Fruit fly (Drosophila melanogaster) whole organism, embryonic: ENCODE data around the gene Pak.

Source experiments
- BtbVII ChIP-seq: fragments of 200-800 bp; sonication (Bioruptor generic); optimal IDR thresholded peaks from 3 replicates; lab custom pipeline; 2017; ENCODE audit warnings: missing biosample characterization, mild to moderate bottlenecking, missing genetic modification characterization
- CG10431 ChIP-seq: fragments of 200-800 bp; sonication (Bioruptor generic); optimal IDR thresholded peaks from 3 replicates; lab custom pipeline; 2018; ENCODE audit warnings: missing biosample characterization, mild to moderate bottlenecking, missing genetic modification characterization
- CG10543 ChIP-seq: fragments of 200-800 bp; sonication (Bioruptor generic); optimal IDR thresholded peaks from 3 replicates; lab custom pipeline; 2017; ENCODE audit warnings: missing biosample characterization, mild to moderate bottlenecking, missing genetic modification characterization, moderate library complexity
- CG10959 ChIP-seq: fragments of 200-800 bp; sonication (Bioruptor generic); IDR thresholded peaks from 2 replicates; pipeline ENCODE4 v1.3.6; 2022; ENCODE audit warnings: missing biosample characterization, missing genetic modification characterization
- CG12155 ChIP-seq: fragments of 200-800 bp; sonication (Bioruptor generic); optimal IDR thresholded peaks from 3 replicates; lab custom pipeline; 2016; ENCODE audit warnings: missing biosample characterization, missing genetic modification characterization
- CG13287 ChIP-seq: fragments of 200-800 bp; sonication (Bioruptor generic); IDR thresholded peaks from 2 replicates; pipeline ENCODE4 v1.3.6; 2022; ENCODE audit warnings: missing biosample characterization, missing genetic modification characterization; ENCODE audit not compliant: partially characterized antibody
- CG14965 ChIP-seq: fragments of 200-800 bp; sonication (Bioruptor generic); optimal IDR thresholded peaks from 2 replicates; lab custom pipeline; 2016; ENCODE audit warnings: missing biosample characterization, missing genetic modification characterization, borderline replicate concordance
- CG16779 ChIP-seq: fragments of 200-800 bp; sonication (Bioruptor generic); IDR thresholded peaks from 2 replicates; pipeline ENCODE4 v1.3.6; 2022; ENCODE audit warnings: missing biosample characterization, missing genetic modification characterization
- CG17361 ChIP-seq: fragments of 200-800 bp; sonication (Bioruptor generic); IDR thresholded peaks from 3 replicates; pipeline ENCODE4 v1.3.6; 2022; ENCODE audit warnings: missing biosample characterization, missing genetic modification characterization
- CG17385 ChIP-seq: fragments of 200-800 bp; sonication (Bioruptor generic); optimal IDR thresholded peaks from 3 replicates; lab custom pipeline; 2018; ENCODE audit warnings: missing biosample characterization, mild to moderate bottlenecking, missing genetic modification characterization
- CG17829 ChIP-seq: fragments of 200-800 bp; optimal IDR thresholded peaks from 2 replicates; lab custom pipeline; 2019; ENCODE audit warnings: missing biosample characterization, mild to moderate bottlenecking, missing genetic modification characterization, moderate library complexity
- CG1832 ChIP-seq: fragments of 200-800 bp; sonication (Bioruptor generic); optimal IDR thresholded peaks from 2 replicates; lab custom pipeline; 2017; ENCODE audit warnings: missing biosample characterization, mild to moderate bottlenecking, missing genetic modification characterization, inconsistent platforms
- CG18599 ChIP-seq: fragments of 200-800 bp; sonication (Bioruptor generic); optimal IDR thresholded peaks from 3 replicates; lab custom pipeline; 2017; ENCODE audit warnings: missing biosample characterization, missing genetic modification characterization, mild to moderate bottlenecking, moderate library complexity, missing genetic modification reagents
- CG2199 ChIP-seq: fragments of 200-800 bp; sonication (Bioruptor generic); IDR thresholded peaks from 3 replicates; pipeline ENCODE4 v1.3.6; 2022; ENCODE audit warnings: missing biosample characterization, missing genetic modification characterization
- CG2678 ChIP-seq: fragments of 200-800 bp; sonication (Bioruptor generic); optimal IDR thresholded peaks from 3 replicates; lab custom pipeline; 2019; ENCODE audit warnings: missing biosample characterization, mild to moderate bottlenecking, missing genetic modification characterization, moderate library complexity
- CG3407 ChIP-seq: fragments of 200-800 bp; sonication (Bioruptor generic); optimal IDR thresholded peaks from 2 replicates; lab custom pipeline; 2018; ENCODE audit warnings: missing biosample characterization, mild to moderate bottlenecking, missing genetic modification characterization
- CG6854 ChIP-seq: fragments of 200-800 bp; sonication (Bioruptor generic); optimal IDR thresholded peaks from 3 replicates; lab custom pipeline; 2017; ENCODE audit warnings: missing biosample characterization, mild to moderate bottlenecking, missing genetic modification characterization
- CG9876 ChIP-seq: fragments of 200-800 bp; sonication (Bioruptor generic); optimal IDR thresholded peaks from 2 replicates; lab custom pipeline; 2016; ENCODE audit warnings: missing biosample characterization, missing genetic modification characterization
- CkIIα-i1 ChIP-seq: fragments of 200-800 bp; sonication (Bioruptor generic); IDR thresholded peaks from 2 replicates; pipeline ENCODE4 v1.3.6; 2022; ENCODE audit warnings: missing biosample characterization, missing genetic modification characterization
- Dad ChIP-seq: fragments of 200-800 bp; sonication (Bioruptor generic); optimal IDR thresholded peaks from 3 replicates; lab custom pipeline; 2016; ENCODE audit warnings: missing biosample characterization, missing genetic modification characterization
- Eip74EF ChIP-seq, 2 experiments: fragments of 200-800 bp in 1 of 2; fragments of >200 bp in 1 of 2; sonication (Bioruptor generic) in 1 of 2; optimal IDR thresholded peaks; 2 replicates each; lab custom pipeline; 2017 to 2019; ENCODE audit warnings: missing biosample characterization in 2 of 2, missing genetic modification characterization in 2 of 2, mild to moderate bottlenecking in 1 of 2, moderate library complexity in 1 of 2
- GATAe ChIP-seq: fragments of 200-800 bp; sonication (Bioruptor generic); conservative IDR thresholded peaks from 2 replicates; pipeline ENCODE4 v1.3.6; 2022; ENCODE audit warnings: missing biosample characterization, missing genetic modification characterization
- Hsf ChIP-seq: fragments of 200-800 bp; sonication (Bioruptor generic); optimal IDR thresholded peaks from 3 replicates; lab custom pipeline; 2016; ENCODE audit warnings: missing biosample characterization, missing genetic modification characterization
- Med ChIP-seq: fragments of 200-800 bp; sonication (Bioruptor generic); peaks from one replicate; lab custom pipeline; 2016; ENCODE audit warnings: missing biosample characterization, missing genetic modification characterization, mild to moderate bottlenecking, inconsistent platforms, moderate library complexity
- Pdp1 ChIP-seq, 2 experiments: fragments of 200-800 bp; sonication (Bioruptor generic); optimal IDR thresholded peaks; 3 replicates each; lab custom pipeline; 2016; ENCODE audit warnings: missing biosample characterization in 2 of 2, missing genetic modification characterization in 2 of 2, mild to moderate bottlenecking in 1 of 2, moderate library complexity in 1 of 2
- Scr ChIP-seq: fragments of 200-800 bp; sonication (Bioruptor generic); IDR thresholded peaks from 2 replicates; pipeline ENCODE4 v1.3.6; 2022; ENCODE audit warnings: missing biosample characterization, missing genetic modification characterization; ENCODE audit not compliant: partially characterized antibody
- Ssrp ChIP-seq: fragments of 200-800 bp; sonication (Bioruptor generic); optimal IDR thresholded peaks from 2 replicates; lab custom pipeline; 2018; ENCODE audit warnings: missing biosample characterization, mild to moderate bottlenecking, missing genetic modification characterization, moderate library complexity
- Trl ChIP-seq, 3 experiments: fragments of >200 bp in 2 of 3; fragments of 200-800 bp in 1 of 3; sonication (Bioruptor generic) in 1 of 3; optimal IDR thresholded peaks; 2 replicates in 1 of 3; 3 replicates in 2 of 3; lab custom pipeline; 2016 to 2017; ENCODE audit warnings: missing biosample characterization in 1 of 3, missing genetic modification characterization in 1 of 3
- Vsx1 ChIP-seq: fragments of 200-800 bp; sonication (Bioruptor generic); optimal IDR thresholded peaks from 2 replicates; lab custom pipeline; 2017; ENCODE audit warnings: missing biosample characterization, mild to moderate bottlenecking, missing genetic modification characterization, missing genetic modification reagents
- bab2 ChIP-seq: fragments of 200-800 bp; sonication (Bioruptor generic); optimal IDR thresholded peaks from 2 replicates; lab custom pipeline; 2016; ENCODE audit warnings: missing biosample characterization, missing genetic modification characterization
- bigmax ChIP-seq: fragments of 200-800 bp; sonication (Bioruptor generic); optimal IDR thresholded peaks from 2 replicates; lab custom pipeline; 2018; ENCODE audit warnings: missing biosample characterization, mild to moderate bottlenecking, missing genetic modification characterization
- crol ChIP-seq: fragments of 200-800 bp; sonication (Bioruptor generic); IDR thresholded peaks from 2 replicates; pipeline ENCODE4 v1.3.6; 2022; ENCODE audit warnings: missing biosample characterization, missing genetic modification characterization
- cwo ChIP-seq: fragments of 200-800 bp; sonication (Bioruptor generic); optimal IDR thresholded peaks from 3 replicates; lab custom pipeline; 2017; ENCODE audit warnings: missing biosample characterization, missing genetic modification characterization, mild to moderate bottlenecking, moderate library complexity, missing genetic modification reagents
- dm ChIP-seq: fragments of 200-800 bp; sonication (Bioruptor generic); optimal IDR thresholded peaks from 3 replicates; lab custom pipeline; 2016; ENCODE audit warnings: missing biosample characterization, missing genetic modification characterization
- fd96Cb ChIP-seq: fragments of 200-800 bp; sonication (Bioruptor generic); optimal IDR thresholded peaks from 2 replicates; lab custom pipeline; 2018; ENCODE audit warnings: missing biosample characterization, mild to moderate bottlenecking, missing genetic modification characterization, moderate library complexity
- gro ChIP-seq: fragments of 200-800 bp; sonication (Bioruptor generic); optimal IDR thresholded peaks from 2 replicates; lab custom pipeline; 2016; ENCODE audit warnings: missing biosample characterization, missing genetic modification characterization
- gsb ChIP-seq: fragments of 200-800 bp; sonication (Bioruptor generic); IDR thresholded peaks from 2 replicates; pipeline ENCODE4 v1.3.6; 2022; ENCODE audit warnings: missing biosample characterization, missing genetic modification characterization
- ham ChIP-seq: fragments of 200-800 bp; sonication (Bioruptor generic); IDR thresholded peaks from 2 replicates; pipeline ENCODE4 v1.3.6; 2022; ENCODE audit warnings: missing biosample characterization, missing genetic modification characterization
- hth ChIP-seq: fragments of >200 bp; optimal IDR thresholded peaks from 2 replicates; lab custom pipeline; 2017; ENCODE audit warnings: inconsistent platforms
- nom ChIP-seq: fragments of 200-800 bp; sonication (Bioruptor generic); optimal IDR thresholded peaks from 2 replicates; lab custom pipeline; 2017; ENCODE audit warnings: missing biosample characterization, missing genetic modification characterization, mild to moderate bottlenecking, moderate library complexity, missing genetic modification reagents
- otp ChIP-seq: fragments of 200-800 bp; sonication (Bioruptor generic); IDR thresholded peaks from 3 replicates; pipeline ENCODE4, ENCODE4 v1.3.6; 2022; ENCODE audit warnings: missing biosample characterization, missing genetic modification characterization
- repo ChIP-seq: fragments of 200-800 bp; sonication (Bioruptor generic); optimal IDR thresholded peaks from 2 replicates; lab custom pipeline; 2016; ENCODE audit warnings: missing biosample characterization, missing genetic modification characterization
- salm ChIP-seq: fragments of 200-800 bp; sonication (Bioruptor generic); optimal IDR thresholded peaks from 2 replicates; lab custom pipeline; 2018; ENCODE audit warnings: missing biosample characterization, mild to moderate bottlenecking, missing genetic modification characterization
- schlank ChIP-seq: fragments of 200-800 bp; sonication (Bioruptor generic); optimal IDR thresholded peaks from 2 replicates; lab custom pipeline; 2018; ENCODE audit warnings: missing biosample characterization, mild to moderate bottlenecking, missing genetic modification characterization
- stwl ChIP-seq: fragments of 200-800 bp; sonication (Bioruptor generic); optimal IDR thresholded peaks from 3 replicates; lab custom pipeline; 2018; ENCODE audit warnings: missing biosample characterization, mild to moderate bottlenecking, missing genetic modification characterization, moderate library complexity
- sug ChIP-seq: fragments of 200-800 bp; optimal IDR thresholded peaks from 2 replicates; lab custom pipeline; 2019; ENCODE audit warnings: missing biosample characterization, mild to moderate bottlenecking, missing genetic modification characterization, moderate library complexity
- tin ChIP-seq: fragments of 200-800 bp; sonication (Bioruptor generic); optimal IDR thresholded peaks from 3 replicates; lab custom pipeline; 2016; ENCODE audit warnings: missing biosample characterization, missing genetic modification characterization
- toy ChIP-seq: fragments of 200-800 bp; sonication (Bioruptor generic); IDR thresholded peaks from 2 replicates; pipeline ENCODE4 v1.3.6; 2022; ENCODE audit warnings: missing biosample characterization, missing genetic modification characterization
- trem ChIP-seq: fragments of 200-800 bp; optimal IDR thresholded peaks from 3 replicates; lab custom pipeline; 2019; ENCODE audit warnings: missing biosample characterization, mild to moderate bottlenecking, missing genetic modification characterization, moderate library complexity
- yki ChIP-seq: fragments of >200 bp; optimal IDR thresholded peaks from 3 replicates; lab custom pipeline; 2018

Gene Pak

DNA sequence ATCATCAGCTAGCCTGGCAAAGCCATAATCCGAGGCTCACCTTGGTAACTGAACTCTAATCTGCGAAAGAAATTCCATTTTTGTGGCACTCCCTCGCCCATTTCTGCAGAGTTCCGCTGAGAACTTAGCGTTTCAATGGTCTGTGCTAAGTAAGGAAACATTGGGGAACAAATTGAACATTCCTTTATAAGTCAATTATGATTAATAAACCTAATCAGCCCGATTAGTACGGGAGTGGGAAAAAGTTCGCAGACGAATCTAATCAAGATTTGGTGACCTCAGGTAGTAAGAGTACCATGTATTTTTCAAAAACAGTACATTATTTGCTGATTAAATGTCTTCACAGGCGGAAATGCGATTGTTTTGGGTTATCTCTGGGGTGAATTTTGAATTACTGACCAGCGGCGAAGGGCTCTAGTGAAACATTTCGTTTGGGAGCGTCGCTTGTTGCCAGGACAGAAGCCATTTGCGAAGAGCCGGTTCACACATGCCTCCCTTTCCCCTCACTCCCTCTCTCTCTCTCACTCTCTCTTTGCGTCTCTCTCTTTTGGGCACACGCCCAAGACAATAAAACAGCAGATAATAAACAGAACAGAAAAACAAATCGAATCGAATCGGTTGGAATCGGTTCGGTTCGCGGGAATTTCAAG lies 52.0 kb downstream of the Pak start (continued):
- TF ChIP-seq CG2678, result no peak
- TF ChIP-seq CG10431 (GFP tag; lab: Kevin White, UChicago), result no peak
- TF ChIP-seq CG12155, result no peak
- no peak for TF ChIP-seq otp (GFP tag; lab: Robert Waterston, UW)
- TF ChIP-seq trem (tag; lab: Kevin White, UChicago), result no peak
- peak; percentile 28 for TF ChIP-seq gro (GFP tag; lab: Kevin White, UChicago)
- peak; percentile 62 for TF ChIP-seq Med (GFP tag; lab: Kevin White, UChicago)
- no peak for TF ChIP-seq tin (GFP tag; lab: Kevin White, UChicago)
- no peak for TF ChIP-seq CG1832 (GFP tag; lab: Kevin White, UChicago)
- TF ChIP-seq crol (GFP tag; lab: Robert Waterston, UW), result peak; percentile 85
- TF ChIP-seq Dad (GFP tag; lab: Kevin White, UChicago), result no peak
- TF ChIP-seq CG10959, result no peak
- TF ChIP-seq CG17829 (tag; lab: Kevin White, UChicago), result no peak
- TF ChIP-seq Scr (GFP tag; lab: Robert Waterston, UW), result peak; percentile 27; the same call in 1 of the 2 replicates
- no peak for TF ChIP-seq CG17385 (GFP tag; lab: Kevin White, UChicago)
- TF ChIP-seq CG2199, result peak; percentile 51; the same call in 1 of the 3 replicates
- peak; percentile 55 for TF ChIP-seq nom (GFP tag; lab: Kevin White, UChicago)
- TF ChIP-seq Eip74EF (GFP tag; optimal IDR thresholded peaks at IDR 0.05; lab: Kevin White, UChicago), result peak in 1 of 2 experiments; percentile 11
- TF ChIP-seq CG10543 (GFP tag; lab: Kevin White, UChicago), result peak; percentile 7
- TF ChIP-seq sug, result peak; percentile 76
- TF ChIP-seq bab2, result no peak
- no peak for TF ChIP-seq BtbVII (GFP tag; lab: Kevin White, UChicago)
- TF ChIP-seq salm, result no peak
- no peak for TF ChIP-seq repo (GFP tag; lab: Kevin White, UChicago)
- 0 out of 2 replicates have a peak, but pooled peaks have one; percentile 37 for TF ChIP-seq GATAe (GFP tag; lab: Robert Waterston, UW)
- no peak for TF ChIP-seq gsb (GFP tag; lab: Robert Waterston, UW)
- TF ChIP-seq CG17361 (GFP tag; lab: Robert Waterston, UW), result no peak
- TF ChIP-seq ham (GFP tag; lab: Robert Waterston, UW), result peak; percentile 29; the same call in 1 of the 2 replicates
- TF ChIP-seq yki (lab: Kevin White, UChicago), result no peak
- no peak for TF ChIP-seq hth (lab: Kevin White, UChicago)
- TF ChIP-seq CG9876 (GFP tag; lab: Kevin White, UChicago), result no peak
- peak; percentile 5 for TF ChIP-seq cwo
- TF ChIP-seq CkIIα-i1 (GFP tag; lab: Robert Waterston, UW), result no peak
- no peak for TF ChIP-seq CG14965
- peak; percentile 43 to 63 for TF ChIP-seq Trl (optimal IDR thresholded peaks at IDR 0.05; lab: Kevin White, UChicago)
- no peak for TF ChIP-seq Trl (GFP tag; optimal IDR thresholded peaks at IDR 0.05; lab: Kevin White, UChicago)
- no peak for TF ChIP-seq schlank (tag; lab: Kevin White, UChicago)
- TF ChIP-seq dm (GFP tag; lab: Kevin White, UChicago), result no peak
- no peak for TF ChIP-seq Ssrp (tag; lab: Kevin White, UChicago)
- peak; percentile 37 for TF ChIP-seq Vsx1 (GFP tag; lab: Kevin White, UChicago)
- TF ChIP-seq bigmax (GFP tag; lab: Kevin White, UChicago), result no peak
- TF ChIP-seq CG18599 (GFP tag; lab: Kevin White, UChicago), result no peak
- no peak for TF ChIP-seq CG6854
- no peak for TF ChIP-seq stwl
- TF ChIP-seq fd96Cb, result no peak
- TF ChIP-seq Pdp1 (GFP tag; optimal IDR thresholded peaks at IDR 0.05; lab: Kevin White, UChicago), result no peak
- no peak for TF ChIP-seq Hsf (GFP tag; lab: Kevin White, UChicago)
- TF ChIP-seq toy, result no peak
- no peak for TF ChIP-seq CG13287 (GFP tag; lab: Robert Waterston, UW)
- no peak for TF ChIP-seq CG16779 (GFP tag; lab: Robert Waterston, UW)
- no peak for TF ChIP-seq CG3407 (GFP tag; lab: Kevin White, UChicago)
